Worm (Caenorhabditis elegans) whole organism, L2 larva: ENCODE measurements around the gene ZK550.6.
"Not testable (repeated sequence)": the region's sequence is repeated elsewhere in the genome, so short reads cannot be mapped to it uniquely, and the experiment has no call there.

ENCODE experiments used
- C34F6.9 ChIP-seq: fragments of 150-350 bp; optimal IDR thresholded peaks from 2 replicates; lab custom pipeline; 2014; ENCODE audit warnings: missing biosample characterization, missing genetic modification characterization
- F13H6.1 ChIP-seq: sonication (generic microtip); optimal IDR thresholded peaks from 2 replicates; lab custom pipeline; 2016; ENCODE audit warnings: missing genetic modification characterization, missing compliant biosample characterization
- R02D3.7 ChIP-seq: fragments of 150-350 bp; optimal IDR thresholded peaks from 2 replicates; lab custom pipeline; 2014; ENCODE audit warnings: missing biosample characterization, missing genetic modification characterization
- ZK546.5 ChIP-seq: sonication (generic microtip); optimal IDR thresholded peaks from 2 replicates; lab custom pipeline; 2017; ENCODE audit warnings: missing biosample characterization, missing genetic modification characterization
- ama-1 ChIP-seq: fragments of 150-350 bp; optimal IDR thresholded peaks from 2 replicates; lab custom pipeline; 2018; ENCODE audit warnings: inconsistent platforms
- blmp-1 ChIP-seq: sonication (generic microtip); optimal IDR thresholded peaks from 2 replicates; lab custom pipeline; 2017; ENCODE audit warnings: missing genetic modification characterization, mild to moderate bottlenecking, missing compliant biosample characterization, antibody characterized with exemption, moderate library complexity; ENCODE audit not compliant: insufficient read depth
- ceh-16 ChIP-seq: fragments of 150-350 bp; optimal IDR thresholded peaks from 2 replicates; lab custom pipeline; 2014; ENCODE audit warnings: missing biosample characterization, missing genetic modification characterization
- ceh-82 ChIP-seq: fragments of 150-350 bp; optimal IDR thresholded peaks from 2 replicates; lab custom pipeline; 2014; ENCODE audit warnings: missing biosample characterization, missing genetic modification characterization
- egl-27 ChIP-seq: sonication (generic microtip); optimal IDR thresholded peaks from 3 replicates; lab custom pipeline; 2017; ENCODE audit warnings: missing biosample characterization, missing genetic modification reagents, missing genetic modification characterization
- elt-3 ChIP-seq: sonication (generic microtip); optimal IDR thresholded peaks from 2 replicates; lab custom pipeline; 2017; ENCODE audit warnings: missing biosample characterization, missing genetic modification characterization
- gmeb-1 ChIP-seq: fragments of 150-350 bp; optimal IDR thresholded peaks from 2 replicates; lab custom pipeline; 2014; ENCODE audit warnings: missing biosample characterization, missing genetic modification characterization
- lin-39 ChIP-seq: fragments of 150-350 bp; optimal IDR thresholded peaks from 2 replicates; lab custom pipeline; 2014; ENCODE audit warnings: missing biosample characterization, missing genetic modification reagents, missing genetic modification characterization
- lsy-2 ChIP-seq, 2 experiments: fragments of 150-350 bp in 1 of 2; sonication (generic microtip) in 1 of 2; optimal IDR thresholded peaks; 2 replicates each; lab custom pipeline; 2014 to 2017; ENCODE audit warnings: missing biosample characterization in 2 of 2, missing genetic modification characterization in 2 of 2
- mab-5 ChIP-seq: fragments of 150-350 bp; optimal IDR thresholded peaks from 2 replicates; lab custom pipeline; 2014; ENCODE audit warnings: missing biosample characterization, missing genetic modification characterization
- mbf-1 ChIP-seq: sonication (generic microtip); optimal IDR thresholded peaks from 2 replicates; lab custom pipeline; 2017; ENCODE audit warnings: missing biosample characterization, missing genetic modification characterization
- mdl-1 ChIP-seq, 2 experiments: fragments of 150-350 bp in 1 of 2; sonication (generic microtip) in 1 of 2; optimal IDR thresholded peaks; 2 replicates each; lab custom pipeline; 2017; ENCODE audit warnings: missing biosample characterization in 2 of 2, missing genetic modification characterization in 2 of 2
- nhr-10 ChIP-seq: sonication (generic microtip); optimal IDR thresholded peaks from 2 replicates; lab custom pipeline; 2017; ENCODE audit warnings: missing biosample characterization, missing genetic modification characterization
- nhr-11 ChIP-seq: fragments of 150-350 bp; optimal IDR thresholded peaks from 2 replicates; lab custom pipeline; 2014; ENCODE audit warnings: missing biosample characterization, missing genetic modification characterization
- nhr-12 ChIP-seq: fragments of 150-350 bp; optimal IDR thresholded peaks from 2 replicates; lab custom pipeline; 2014; ENCODE audit warnings: missing biosample characterization, missing genetic modification characterization
- nhr-129 ChIP-seq: fragments of 150-350 bp; optimal IDR thresholded peaks from 2 replicates; lab custom pipeline; 2014; ENCODE audit warnings: missing biosample characterization, missing genetic modification characterization
- nhr-237 ChIP-seq: fragments of 150-350 bp; optimal IDR thresholded peaks from 2 replicates; lab custom pipeline; 2014; ENCODE audit warnings: missing biosample characterization, missing genetic modification characterization
- nhr-6 ChIP-seq: fragments of 150-350 bp; optimal IDR thresholded peaks from 2 replicates; lab custom pipeline; 2014; ENCODE audit warnings: missing biosample characterization, missing genetic modification characterization
- peb-1 ChIP-seq: fragments of 150-350 bp; optimal IDR thresholded peaks from 2 replicates; lab custom pipeline; 2014; ENCODE audit warnings: missing biosample characterization, missing genetic modification characterization
- sem-4 ChIP-seq: fragments of 150-350 bp; optimal IDR thresholded peaks from 2 replicates; lab custom pipeline; 2014; ENCODE audit warnings: missing biosample characterization, missing genetic modification reagents, missing genetic modification characterization
- skn-1 ChIP-seq: sonication (generic microtip); optimal IDR thresholded peaks from 2 replicates; lab custom pipeline; 2017; ENCODE audit warnings: missing biosample characterization, missing genetic modification characterization
- sma-3 ChIP-seq: sonication (generic microtip); optimal IDR thresholded peaks from 2 replicates; lab custom pipeline; 2016; ENCODE audit warnings: missing genetic modification reagents, missing genetic modification characterization, missing compliant biosample characterization
- sma-9 ChIP-seq, 2 experiments: fragments of 150-350 bp in 1 of 2; sonication (generic microtip) in 1 of 2; optimal IDR thresholded peaks; 2 replicates each; lab custom pipeline; 2014 to 2016; ENCODE audit warnings: missing genetic modification characterization in 2 of 2, mild to moderate bottlenecking in 1 of 2, missing biosample characterization in 1 of 2, missing compliant biosample characterization in 1 of 2, missing genetic modification reagents in 1 of 2, moderate library complexity in 1 of 2
- snpc-4 ChIP-seq: fragments of 150-350 bp; optimal IDR thresholded peaks from 2 replicates; lab custom pipeline; 2014; ENCODE audit warnings: missing biosample characterization, missing genetic modification characterization
- unc-39 ChIP-seq: fragments of 150-350 bp; optimal IDR thresholded peaks from 2 replicates; lab custom pipeline; 2014; ENCODE audit warnings: missing biosample characterization, missing genetic modification characterization
- unc-55 ChIP-seq: fragments of 150-350 bp; sonication (generic microtip); optimal IDR thresholded peaks from 3 replicates; lab custom pipeline; 2014; ENCODE audit warnings: missing biosample characterization, missing genetic modification reagents, missing genetic modification characterization
- zag-1 ChIP-seq: fragments of 150-350 bp; optimal IDR thresholded peaks from 2 replicates; lab custom pipeline; 2014; ENCODE audit warnings: missing biosample characterization, missing genetic modification characterization
- ztf-11 ChIP-seq: sonication (generic microtip); optimal IDR thresholded peaks from 2 replicates; lab custom pipeline; 2017; ENCODE audit warnings: missing biosample characterization, missing genetic modification characterization
- ztf-4 ChIP-seq: fragments of 150-350 bp; optimal IDR thresholded peaks from 2 replicates; lab custom pipeline; 2014; ENCODE audit warnings: missing biosample characterization, missing genetic modification characterization

The ZK550.6 gene

DNA sequence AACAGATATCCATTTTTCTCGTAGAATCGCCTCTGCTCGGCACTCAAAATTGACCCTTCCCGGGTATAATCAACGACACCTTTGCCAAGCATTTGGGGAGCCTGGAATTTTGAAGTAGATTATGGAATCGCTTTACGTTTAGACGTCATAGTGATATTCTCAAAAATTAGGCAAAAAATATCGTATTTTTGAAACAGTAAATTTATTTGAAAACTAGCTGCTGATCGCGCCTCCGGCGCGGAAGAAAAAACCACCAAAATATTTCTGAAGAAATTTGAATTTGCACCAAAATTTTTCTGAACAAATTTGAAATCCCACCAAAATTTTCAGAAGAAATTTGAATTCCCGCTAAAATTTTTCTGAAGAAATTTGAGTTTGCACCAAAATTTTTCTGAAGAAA, at the start of gene ZK550.6:
TSS of gene ZK550.6 (minus strand) at position 101 of the 400 bp plus-strand sequence.
- no peak for TF ChIP-seq mab-5 (tag; lab: Kevin White, UChicago)
- no peak for TF ChIP-seq mbf-1 (tag; lab: Kevin White, UChicago)
- TF ChIP-seq mdl-1 (tag; optimal IDR thresholded peaks at IDR 0.05; lab: Kevin White, UChicago) = no peak
- no peak for TF ChIP-seq nhr-129
- no peak for TF ChIP-seq peb-1 (tag; lab: Kevin White, UChicago)
- no peak for TF ChIP-seq ceh-82
- TF ChIP-seq nhr-6 = no peak
- no peak for TF ChIP-seq F13H6.1 (tag; lab: Kevin White, UChicago)
- no peak for TF ChIP-seq skn-1
- TF ChIP-seq nhr-10 = no peak

DNA sequence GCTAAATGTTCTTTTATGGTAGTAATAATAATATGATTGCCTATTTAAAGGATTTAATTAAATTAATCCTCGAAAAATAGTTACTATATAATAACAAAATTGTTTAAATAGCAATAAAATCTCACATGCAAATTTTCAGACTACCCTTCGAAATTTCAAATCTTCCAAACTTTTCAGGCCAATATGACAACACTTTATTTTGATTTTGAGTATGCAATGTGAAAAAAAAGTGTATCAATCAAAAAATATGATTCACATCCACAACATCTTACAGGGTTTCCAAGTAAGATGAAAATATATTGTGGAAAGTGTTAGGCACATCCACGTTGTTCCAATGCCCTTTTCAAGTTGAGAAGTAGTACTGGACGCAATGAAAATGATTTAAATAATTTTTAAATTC, 49.6 kb upstream of the ZK550.6 start, which contains the start of gene snf-9:
TSS of gene snf-9 (plus strand) at position 301 of the 400 bp plus-strand sequence.
- TF ChIP-seq sem-4 (tag; lab: Kevin White, UChicago) (no peak), nhr-11 (no peak), R02D3.7 (tag; lab: Kevin White, UChicago) (no peak), ceh-16 (tag; lab: Kevin White, UChicago) (no peak), C34F6.9 (tag; lab: Kevin White, UChicago) (no peak), elt-3 (tag; lab: Kevin White, UChicago) (no peak), unc-39 (tag; lab: Kevin White, UChicago) (no peak)

DNA sequence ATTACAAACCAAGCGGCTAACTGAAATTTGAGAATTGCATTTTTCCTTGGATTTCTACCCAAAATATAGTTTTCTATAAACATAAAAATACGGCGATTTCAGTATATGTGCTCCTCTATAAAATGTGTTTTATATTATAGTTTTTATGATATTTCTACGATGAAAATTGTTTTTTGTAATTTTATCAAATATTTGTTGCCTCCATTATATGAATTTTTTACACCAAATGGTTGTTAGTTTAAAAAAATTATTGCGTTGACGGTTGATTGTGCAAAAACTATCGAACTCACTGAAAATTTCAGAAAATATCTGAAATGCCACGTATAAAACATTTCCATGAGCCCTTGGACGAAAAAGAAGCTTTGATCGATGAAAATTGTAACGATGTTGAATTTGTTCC, 45.9 kb upstream of the ZK550.6 start, which contains the start of gene T28F3.9:
TSS of gene T28F3.9 (plus strand) at position 301 of the 400 bp plus-strand sequence.
- TF ChIP-seq sma-9 (GFP tag; optimal IDR thresholded peaks at IDR 0.05; lab: Kevin White, UChicago) (no peak), sma-9 (tag; optimal IDR thresholded peaks at IDR 0.05; lab: Kevin White, UChicago) (no peak), egl-27 (no peak), lin-39 (tag; lab: Kevin White, UChicago) (no peak), sem-4 (tag; lab: Kevin White, UChicago) (no peak), nhr-6 (no peak)

DNA sequence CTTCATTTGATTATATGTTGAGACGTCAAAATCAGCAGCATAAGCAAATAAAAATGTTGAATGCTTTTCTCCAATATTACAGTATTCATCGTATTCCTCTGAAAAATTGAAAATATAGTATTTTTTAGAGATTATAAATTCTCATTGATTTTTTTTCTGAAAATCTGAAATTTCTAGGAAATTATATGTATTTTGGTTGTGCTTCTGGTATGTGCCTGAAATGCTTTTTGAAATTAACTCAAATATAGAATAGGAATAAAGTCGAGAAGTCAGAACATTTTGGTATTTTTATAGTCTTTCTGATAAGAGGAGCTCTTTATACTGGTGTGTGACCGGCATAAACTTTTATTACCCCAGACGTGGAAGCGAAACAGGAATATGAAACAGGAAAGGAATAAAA, 44.9 kb upstream of the ZK550.6 start, which contains the start of gene T28F3.8:
TSS of gene T28F3.8 (minus strand) at position 101 of the 400 bp plus-strand sequence.
- not testable (repeated sequence) for TF ChIP-seq nhr-10; zag-1; mab-5 (tag; lab: Kevin White, UChicago)

DNA sequence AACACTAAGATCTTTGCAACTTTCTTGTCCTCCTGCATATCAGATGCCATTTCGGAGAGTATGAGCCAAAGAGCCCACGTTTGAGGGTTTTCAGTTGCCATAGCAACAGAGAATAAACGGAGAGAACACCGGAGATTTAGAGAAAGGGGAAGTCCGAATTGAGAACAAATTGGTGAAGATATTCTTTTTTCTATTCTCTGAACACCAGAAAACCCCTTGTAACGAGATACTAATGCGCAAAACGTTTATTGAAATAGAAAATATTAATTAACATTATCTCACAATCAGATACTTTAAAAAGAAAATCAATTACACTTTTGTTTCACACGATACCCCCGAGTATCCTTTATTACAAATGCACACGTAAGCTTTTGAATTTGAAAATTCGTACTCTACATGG, 39.6 kb upstream of the ZK550.6 start, which contains the start of gene ifta-2:
TSS of gene ifta-2 (minus strand) at position 101 of the 400 bp plus-strand sequence.
- no peak for TF ChIP-seq ama-1 (lab: Kevin White, UChicago)
- no peak for TF ChIP-seq mbf-1 (tag; lab: Kevin White, UChicago)
- no peak for TF ChIP-seq peb-1 (tag; lab: Kevin White, UChicago)
- TF ChIP-seq ztf-11 = no peak
- no peak for TF ChIP-seq blmp-1 (tag; lab: Kevin White, UChicago)
- no peak for TF ChIP-seq unc-55 (GFP tag; lab: Kevin White, UChicago)
- TF ChIP-seq snpc-4 (tag; lab: Kevin White, UChicago) = no peak
- no peak for TF ChIP-seq mdl-1 (tag; optimal IDR thresholded peaks at IDR 0.05; lab: Kevin White, UChicago)
- no peak for TF ChIP-seq lsy-2 (tag; optimal IDR thresholded peaks at IDR 0.05; lab: Kevin White, UChicago)
- TF ChIP-seq ZK546.5 = no peak
- no peak for TF ChIP-seq ztf-4
- TF ChIP-seq C34F6.9 (tag; lab: Kevin White, UChicago) = no peak
- TF ChIP-seq nhr-12 = no peak
- TF ChIP-seq unc-39 (tag; lab: Kevin White, UChicago) = no peak

DNA sequence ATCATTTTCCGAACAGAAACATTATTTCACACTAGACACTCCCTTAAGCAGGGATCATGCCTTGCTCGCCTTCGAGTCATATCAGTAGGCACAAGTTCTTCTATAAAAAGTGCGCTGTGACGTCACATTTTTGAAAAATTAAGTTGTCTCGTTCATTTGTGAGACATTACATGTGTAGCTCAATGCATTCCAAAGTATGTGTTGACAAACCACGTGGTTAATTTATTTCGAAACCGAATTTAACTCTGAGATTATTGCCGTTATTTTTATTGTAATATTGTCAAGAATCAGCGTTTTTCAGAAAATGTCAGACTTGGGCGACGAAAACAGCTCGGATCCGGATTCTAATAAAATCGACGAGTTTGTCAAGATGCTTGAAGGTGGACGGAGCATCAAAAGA, 32.2 kb upstream of the ZK550.6 start, which contains the start of gene T28F3.5:
TSS of gene T28F3.5 (plus strand) at position 301 of the 400 bp plus-strand sequence.
- TF ChIP-seq sem-4 (tag; lab: Kevin White, UChicago) = no peak
- no peak for TF ChIP-seq nhr-237
- TF ChIP-seq nhr-11 = no peak
- TF ChIP-seq sma-3 (GFP tag; lab: Kevin White, UChicago) = no peak
- TF ChIP-seq C34F6.9 (tag; lab: Kevin White, UChicago) = no peak
- no peak for TF ChIP-seq nhr-12
- no peak for TF ChIP-seq F13H6.1 (tag; lab: Kevin White, UChicago)
- TF ChIP-seq mdl-1 (tag; optimal IDR thresholded peaks at IDR 0.05; lab: Kevin White, UChicago) = no peak
- no peak for TF ChIP-seq gmeb-1 (tag; lab: Kevin White, UChicago)
- no peak for TF ChIP-seq ceh-82
- TF ChIP-seq unc-39 (tag; lab: Kevin White, UChicago) = no peak
- no peak for TF ChIP-seq snpc-4 (tag; lab: Kevin White, UChicago)
- no peak for TF ChIP-seq mbf-1 (tag; lab: Kevin White, UChicago)
- TF ChIP-seq nhr-129 = no peak
